Fruit fly (Drosophila melanogaster) whole organism, wandering third instar larva: ENCODE measurements around the gene CG18787.

Experiments
- CG32264 ChIP-seq: fragments of 200-800 bp; sonication (Bioruptor generic); optimal IDR thresholded peaks from 2 replicates; lab custom pipeline; 2016; ENCODE audit warnings: missing biosample characterization, missing genetic modification characterization
- CrebA ChIP-seq: fragments of 200-800 bp; sonication (Bioruptor generic); optimal IDR thresholded peaks from 2 replicates; lab custom pipeline; 2016; ENCODE audit warnings: missing biosample characterization, mild to moderate bottlenecking, missing genetic modification characterization, borderline replicate concordance
- Dfd ChIP-seq: fragments of >200 bp; optimal IDR thresholded peaks from 2 replicates; lab custom pipeline; 2017; ENCODE audit warnings: missing biosample characterization, missing genetic modification characterization
- GATAd ChIP-seq: sonication (Bioruptor generic); optimal IDR thresholded peaks from 2 replicates; lab custom pipeline; 2016; ENCODE audit warnings: missing biosample characterization, missing genetic modification characterization
- Hnf4 ChIP-seq: fragments of 200-800 bp; sonication (Bioruptor generic); optimal IDR thresholded peaks from 2 replicates; lab custom pipeline; 2016; ENCODE audit warnings: missing biosample characterization, mild to moderate bottlenecking, missing genetic modification characterization
- Hr78 ChIP-seq: fragments of >200 bp; optimal IDR thresholded peaks from 2 replicates; lab custom pipeline; 2017; ENCODE audit warnings: missing biosample characterization, missing genetic modification characterization
- ey ChIP-seq: fragments of 200-800 bp; sonication (Bioruptor generic); optimal IDR thresholded peaks from 2 replicates; lab custom pipeline; 2016; ENCODE audit warnings: missing biosample characterization, missing genetic modification characterization
- fru ChIP-seq: fragments of 200-800 bp; sonication (Bioruptor generic); optimal IDR thresholded peaks from 3 replicates; lab custom pipeline; 2016; ENCODE audit warnings: missing biosample characterization, mild to moderate bottlenecking, missing genetic modification characterization
- pan ChIP-seq: fragments of >200 bp; optimal IDR thresholded peaks from 2 replicates; lab custom pipeline; 2017

DNA sequence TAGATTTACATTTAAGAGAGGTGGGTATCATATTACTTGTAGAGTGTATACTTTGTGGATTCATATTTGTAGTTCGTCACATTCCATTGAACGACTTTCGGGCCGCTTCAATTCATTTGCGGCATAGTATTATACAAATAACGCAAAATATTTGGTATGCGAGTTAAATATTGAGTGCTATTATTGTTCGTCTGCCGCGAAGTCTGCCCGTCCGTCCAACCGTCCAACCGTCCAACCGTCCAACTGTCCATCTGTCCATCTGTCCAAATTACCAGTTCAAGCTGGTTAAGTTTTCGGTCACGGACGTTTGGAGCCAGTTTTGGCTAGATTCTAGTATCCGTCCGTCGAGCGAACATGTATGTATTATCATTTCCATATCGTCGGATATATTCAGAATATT, 25.0 kb upstream of the CG18787 start:
- TF ChIP-seq CrebA = no peak
- no peak for TF ChIP-seq pan (lab: Kevin White, UChicago)
- TF ChIP-seq fru (GFP tag; lab: Kevin White, UChicago) = no peak
- TF ChIP-seq Dfd (GFP tag; lab: Kevin White, UChicago) = no peak
- no peak for TF ChIP-seq ey (GFP tag; lab: Kevin White, UChicago)
- no peak for TF ChIP-seq Hnf4
- TF ChIP-seq CG32264 (GFP tag; lab: Kevin White, UChicago) = no peak
- no peak for TF ChIP-seq Hr78 (GFP tag; lab: Kevin White, UChicago)
- TF ChIP-seq GATAd (GFP tag; lab: Kevin White, UChicago) = no peak
